Worm (Caenorhabditis elegans) whole organism, young adult: ENCODE data around the gene T13C5.6.

Source experiments
- D2030.7 ChIP-seq: fragments of 200-800 bp; sonication (Bioruptor generic); IDR thresholded peaks from 2 replicates; pipeline ENCODE4 v1.3.6; 2022; ENCODE audit warnings: missing genetic modification reagents, missing genetic modification characterization, missing compliant biosample characterization
- F49E8.2 ChIP-seq: sonication (generic microtip); optimal IDR thresholded peaks from 3 replicates; lab custom pipeline; 2017; ENCODE audit warnings: missing genetic modification characterization, mild to moderate bottlenecking, missing compliant biosample characterization, antibody characterized with exemption, moderate library complexity; ENCODE audit not compliant: insufficient read depth
- F55B11.4 ChIP-seq: sonication (generic microtip); optimal IDR thresholded peaks from 2 replicates; lab custom pipeline; 2016; ENCODE audit warnings: missing compliant biosample characterization, missing genetic modification characterization, borderline replicate concordance; ENCODE audit not compliant: insufficient read depth
- F57A8.1 ChIP-seq: fragments of 200-800 bp; sonication (Bioruptor generic); optimal IDR thresholded peaks from 2 replicates; lab custom pipeline; 2018; ENCODE audit warnings: mild to moderate bottlenecking, missing genetic modification characterization, moderate library complexity, missing compliant biosample characterization
- Y56A3A.18 ChIP-seq: fragments of 200-800 bp; sonication (Bioruptor generic); IDR thresholded peaks from 2 replicates; pipeline ENCODE4 v1.3.6; 2022; ENCODE audit warnings: missing genetic modification reagents, missing genetic modification characterization, missing compliant biosample characterization
- Y95B8A.8 ChIP-seq: fragments of 200-800 bp; sonication (Bioruptor generic); IDR thresholded peaks from 2 replicates; pipeline ENCODE4 v1.3.6; 2022; ENCODE audit warnings: missing genetic modification reagents, missing genetic modification characterization, missing compliant biosample characterization
- bed-1 ChIP-seq: fragments of 200-800 bp; sonication (Bioruptor generic); IDR thresholded peaks from 2 replicates; pipeline ENCODE4 v1.3.6; 2022; ENCODE audit warnings: missing genetic modification reagents, missing genetic modification characterization, missing compliant biosample characterization
- bed-2 ChIP-seq: fragments of 200-800 bp; sonication (Bioruptor generic); IDR thresholded peaks from 2 replicates; pipeline ENCODE4 v1.3.6; 2022; ENCODE audit warnings: missing genetic modification reagents, missing genetic modification characterization, missing compliant biosample characterization
- cebp-2 ChIP-seq: fragments of 200-800 bp; sonication (Bioruptor generic); IDR thresholded peaks from 2 replicates; pipeline ENCODE4 v1.3.6; 2022; ENCODE audit warnings: missing genetic modification characterization, missing compliant biosample characterization
- ceh-27 ChIP-seq: fragments of 200-800 bp; sonication (Bioruptor generic); optimal IDR thresholded peaks from 2 replicates; lab custom pipeline; 2018; ENCODE audit warnings: mild to moderate bottlenecking, missing genetic modification characterization, moderate library complexity, missing compliant biosample characterization
- chd-7 ChIP-seq: sonication (generic microtip); optimal IDR thresholded peaks from 2 replicates; lab custom pipeline; 2016; ENCODE audit warnings: mild to moderate bottlenecking, missing genetic modification characterization, moderate library complexity, missing compliant biosample characterization
- ekl-4 ChIP-seq: fragments of 200-800 bp; sonication (Bioruptor generic); IDR thresholded peaks from 2 replicates; pipeline ENCODE4 v1.3.6; 2022; ENCODE audit warnings: missing genetic modification reagents, missing genetic modification characterization, missing compliant biosample characterization
- fkh-3 ChIP-seq: sonication (generic microtip); optimal IDR thresholded peaks from 2 replicates; lab custom pipeline; 2016; ENCODE audit warnings: mild to moderate bottlenecking, missing genetic modification characterization, missing compliant biosample characterization
- hlh-12 ChIP-seq: sonication (generic microtip); optimal IDR thresholded peaks from 2 replicates; lab custom pipeline; 2016; ENCODE audit warnings: missing genetic modification characterization, missing compliant biosample characterization
- hlh-26 ChIP-seq: fragments of 200-800 bp; sonication (Bioruptor generic); conservative IDR thresholded peaks from 2 replicates; pipeline ENCODE4 v1.3.6; 2022; ENCODE audit warnings: missing genetic modification reagents, missing genetic modification characterization, missing compliant biosample characterization
- hmg-1.2 ChIP-seq: fragments of 200-800 bp; sonication (Bioruptor generic); IDR thresholded peaks from 2 replicates; pipeline ENCODE4 v1.3.6; 2022; ENCODE audit warnings: missing genetic modification reagents, missing genetic modification characterization, missing compliant biosample characterization
- hrde-1 ChIP-seq: sonication (generic microtip); optimal IDR thresholded peaks from 2 replicates; lab custom pipeline; 2016; ENCODE audit warnings: missing genetic modification characterization, mild to moderate bottlenecking, missing compliant biosample characterization, moderate library complexity, missing genotype, missing genetic modification reagents, borderline replicate concordance
- lag-1 ChIP-seq: fragments of 200-800 bp; sonication (Bioruptor generic); IDR thresholded peaks from 2 replicates; pipeline ENCODE4 v1.3.6; 2022; ENCODE audit warnings: missing genetic modification reagents, missing genetic modification characterization, missing compliant biosample characterization
- lir-1 ChIP-seq: fragments of 200-800 bp; sonication (Bioruptor generic); conservative IDR thresholded peaks from 2 replicates; pipeline ENCODE4 v1.3.6; 2022; ENCODE audit warnings: missing genetic modification reagents, missing genetic modification characterization, missing compliant biosample characterization
- madf-3 ChIP-seq: fragments of 200-800 bp; sonication (Bioruptor generic); IDR thresholded peaks from 2 replicates; pipeline ENCODE4 v1.3.6; 2022; ENCODE audit warnings: missing genetic modification reagents, missing genetic modification characterization, missing compliant biosample characterization
- mcd-1 ChIP-seq: fragments of 200-800 bp; sonication (Bioruptor generic); IDR thresholded peaks from 2 replicates; pipeline ENCODE4 v1.3.6; 2022; ENCODE audit warnings: missing genetic modification reagents, missing genetic modification characterization, missing compliant biosample characterization
- nfya-1 ChIP-seq: sonication (generic microtip); optimal IDR thresholded peaks from 2 replicates; lab custom pipeline; 2017; ENCODE audit warnings: antibody characterized with exemption, missing compliant biosample characterization, missing genetic modification characterization, borderline replicate concordance; ENCODE audit not compliant: insufficient read depth
- nhr-120 ChIP-seq: fragments of 200-800 bp; sonication (Bioruptor generic); IDR thresholded peaks from 2 replicates; pipeline ENCODE4 v1.3.6; 2022; ENCODE audit warnings: missing genetic modification characterization, missing compliant biosample characterization
- snpc-3.4 ChIP-seq: sonication (generic microtip); optimal IDR thresholded peaks from 2 replicates; lab custom pipeline; 2017; ENCODE audit warnings: missing genetic modification characterization, mild to moderate bottlenecking, missing compliant biosample characterization, antibody characterized with exemption, moderate library complexity, missing genotype, missing genetic modification reagents
- xnd-1 ChIP-seq: sonication (generic microtip); optimal IDR thresholded peaks from 2 replicates; lab custom pipeline; 2016; ENCODE audit warnings: missing genotype, missing genetic modification reagents, missing genetic modification characterization, missing compliant biosample characterization
- zfh-2 ChIP-seq: fragments of 200-800 bp; sonication (Bioruptor generic); conservative IDR thresholded peaks from 2 replicates; pipeline ENCODE4 v1.3.6; 2022; ENCODE audit warnings: missing genetic modification reagents, missing genetic modification characterization, missing compliant biosample characterization
- ztf-18 ChIP-seq: sonication (generic microtip); optimal IDR thresholded peaks from 2 replicates; lab custom pipeline; 2016; ENCODE audit warnings: missing genotype, mild to moderate bottlenecking, missing genetic modification characterization, missing compliant biosample characterization
- ztf-6 ChIP-seq: fragments of 200-800 bp; sonication (Bioruptor generic); IDR thresholded peaks from 2 replicates; pipeline ENCODE4 v1.3.6; 2022; ENCODE audit warnings: missing genetic modification reagents, missing genetic modification characterization, missing compliant biosample characterization

Gene T13C5.6

DNA sequence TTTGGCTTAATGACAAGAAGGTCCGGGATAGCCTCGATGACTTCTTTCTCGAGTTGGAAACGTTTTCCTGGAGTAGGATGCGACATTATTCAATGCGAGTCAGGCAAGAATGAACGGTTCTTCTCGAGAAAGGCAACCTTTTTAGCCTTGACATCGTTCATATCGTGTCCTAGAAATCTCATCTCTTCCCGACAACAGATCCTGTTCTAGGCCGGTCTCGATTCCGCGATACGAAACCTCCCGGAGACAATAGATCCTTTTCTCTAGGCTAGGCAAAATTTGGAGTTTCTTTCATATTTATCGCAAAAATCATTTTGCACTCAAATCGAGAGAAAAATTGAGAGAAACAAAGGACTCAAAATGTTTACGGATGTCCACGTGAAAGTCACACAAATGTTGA is 31.5 kb upstream of the T13C5.6 start, which contains the start of gene rml-3:
Gene rml-3, minus strand, starts transcription at position 93 of the 400 bp plus-strand sequence.
- TF ChIP-seq D2030.7 (GFP tag; lab: Robert Waterston, UW), result no peak
- no peak for TF ChIP-seq fkh-3
- TF ChIP-seq ztf-6 (GFP tag; lab: Robert Waterston, UW), result no peak
- TF ChIP-seq nhr-120 (GFP tag; lab: Robert Waterston, UW), result no peak
- no peak for TF ChIP-seq chd-7 (tag; lab: Kevin White, UChicago)
- no peak for TF ChIP-seq ztf-18 (tag; lab: Kevin White, UChicago)
- TF ChIP-seq zfh-2, result no peak
- no peak for TF ChIP-seq F55B11.4 (tag; lab: Kevin White, UChicago)
- no peak for TF ChIP-seq xnd-1 (tag; lab: Kevin White, UChicago)
- no peak for TF ChIP-seq hrde-1 (tag; lab: Kevin White, UChicago)
- TF ChIP-seq bed-1 (GFP tag; lab: Robert Waterston, UW), result no peak
- TF ChIP-seq Y56A3A.18, result no peak
- TF ChIP-seq ceh-27, result no peak

DNA sequence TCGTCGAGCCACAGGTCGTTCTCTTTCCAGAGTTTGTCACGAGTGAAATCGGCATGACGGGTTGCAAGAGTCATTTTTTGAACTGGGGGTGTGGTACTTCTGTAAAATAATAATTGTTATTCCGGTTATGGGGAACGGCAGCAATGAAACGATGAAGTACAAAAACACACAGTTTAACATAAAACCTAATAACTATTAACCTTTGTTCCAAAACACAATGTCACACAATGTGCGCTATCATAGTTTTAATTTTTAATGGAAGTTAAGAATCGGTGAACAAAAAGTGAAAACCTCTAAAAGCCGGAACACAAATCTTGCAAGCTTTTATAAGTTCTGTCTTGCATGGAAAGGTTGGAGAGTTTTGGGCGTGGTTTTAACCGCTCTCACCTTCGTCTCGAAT is 28.0 kb upstream of the T13C5.6 start, which contains the start of gene hsp-43:
Gene hsp-43, minus strand, starts transcription at position 101 of the 400 bp plus-strand sequence.
- TF ChIP-seq cebp-2 (GFP tag; lab: Robert Waterston, UW), result no peak
- no peak for TF ChIP-seq hlh-26 (GFP tag; lab: Robert Waterston, UW)
- TF ChIP-seq, all 124 proteins: peak for 0

DNA sequence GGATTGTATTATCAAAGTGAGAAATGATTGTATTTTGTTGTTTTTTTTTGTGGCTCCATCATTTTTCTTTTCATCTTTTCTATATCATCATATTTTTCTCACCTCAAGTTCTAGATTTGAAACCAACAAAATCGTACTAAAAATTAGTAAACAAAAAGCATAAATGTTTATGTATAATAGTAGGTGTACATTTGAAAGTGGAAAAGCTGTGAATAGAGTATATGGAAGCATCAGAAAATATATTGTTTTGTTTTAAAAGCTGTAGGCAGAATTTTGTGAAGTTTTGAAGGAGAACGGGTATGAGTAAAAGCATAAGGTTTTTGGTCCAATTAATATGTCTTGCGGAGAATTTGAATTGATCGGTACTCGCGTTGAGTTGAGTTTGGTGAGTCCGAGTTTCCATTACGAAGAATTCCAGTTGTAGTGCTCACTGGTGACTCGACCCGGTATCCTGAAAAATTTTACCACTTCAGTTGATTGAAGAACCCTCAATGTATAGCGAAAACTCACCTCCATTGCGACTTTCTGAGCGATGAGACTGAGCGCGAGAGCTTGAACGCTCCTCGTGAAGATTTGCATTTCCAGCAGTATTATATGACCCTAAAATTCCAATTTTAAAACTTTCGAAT is 25.6 kb upstream of the T13C5.6 start, which contains the start of gene C14F11.4:
Gene C14F11.4, minus strand, starts transcription at position 51 of the 629 bp plus-strand sequence.
- TF ChIP-seq mcd-1 (GFP tag; lab: Robert Waterston, UW), result 0 out of 2 replicates have a peak, but pooled peaks have one; percentile 12
- TF ChIP-seq ekl-4 (GFP tag; lab: Robert Waterston, UW), result 0 out of 2 replicates have a peak, but pooled peaks have one; percentile 34
- TF ChIP-seq ztf-18 (tag; lab: Kevin White, UChicago), result no peak
- TF ChIP-seq F49E8.2 (tag; lab: Kevin White, UChicago), result no peak
- no peak for TF ChIP-seq snpc-3.4 (tag; lab: Kevin White, UChicago)
- no peak for TF ChIP-seq Y95B8A.8
- TF ChIP-seq hmg-1.2, result 0 out of 2 replicates have a peak, but pooled peaks have one; percentile 7
- TF ChIP-seq bed-2 (GFP tag; lab: Robert Waterston, UW), result no peak
- TF ChIP-seq F57A8.1, result no peak
- TF ChIP-seq hlh-12 (tag; lab: Kevin White, UChicago), result no peak
- no peak for TF ChIP-seq lag-1
- 0 out of 2 replicates have a peak, but pooled peaks have one; percentile 62 for TF ChIP-seq nhr-120 (GFP tag; lab: Robert Waterston, UW)
- TF ChIP-seq nfya-1, result no peak
- TF ChIP-seq lir-1 (GFP tag; lab: Robert Waterston, UW), result no peak

DNA sequence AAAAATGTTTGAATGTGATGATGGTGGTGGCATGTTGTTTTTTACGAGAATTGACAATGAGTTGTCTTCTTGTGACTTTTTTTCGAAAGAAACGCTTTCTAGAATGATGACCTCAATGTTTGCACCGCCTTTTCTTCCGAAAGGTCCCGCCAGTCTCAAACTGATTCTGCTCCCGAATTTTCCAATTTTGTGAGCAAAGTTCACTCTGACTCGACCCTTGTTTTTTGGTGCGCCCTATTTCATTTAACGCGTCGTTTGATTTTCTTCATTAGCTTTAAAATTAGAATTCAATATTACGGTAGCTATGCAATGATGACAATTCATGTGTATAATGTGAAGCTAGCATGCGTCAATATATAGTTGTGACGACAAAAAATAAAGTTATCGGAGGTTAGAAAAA is 23.2 kb upstream of the T13C5.6 start, which contains the start of gene lite-1:
Gene lite-1, minus strand, starts transcription at position 101 of the 400 bp plus-strand sequence.
- TF ChIP-seq madf-3 (GFP tag; lab: Robert Waterston, UW), result no peak

ce11 chrX:6224841-6225240 is 17.4 kb upstream of the T13C5.6 start:
- TF ChIP-seq zfh-2 (0 out of 2 replicates have a peak, but pooled peaks have one; percentile 21), F55B11.4 (tag; lab: Kevin White, UChicago) (no peak)
